Fruit fly (Drosophila melanogaster) whole organism, wandering third instar larva: Measurements from ENCODE around the gene CG32099.

ENCODE experiments used
- Abd-B ChIP-seq: fragments of >200 bp; optimal IDR thresholded peaks from 2 replicates; lab custom pipeline; 2017; ENCODE audit warnings: missing biosample characterization, missing genetic modification characterization
- fru ChIP-seq: fragments of 200-800 bp; sonication (Bioruptor generic); optimal IDR thresholded peaks from 3 replicates; lab custom pipeline; 2016; ENCODE audit warnings: missing biosample characterization, mild to moderate bottlenecking, missing genetic modification characterization
- h ChIP-seq: fragments of 200-800 bp; sonication (Bioruptor generic); optimal IDR thresholded peaks from 3 replicates; lab custom pipeline; 2016; ENCODE audit warnings: missing biosample characterization, mild to moderate bottlenecking, missing genetic modification characterization
- jim ChIP-seq: fragments of 175-275, 200-325 bp; sonication (Bioruptor generic); optimal IDR thresholded peaks from 2 replicates; lab custom pipeline; 2016; ENCODE audit warnings: missing biosample characterization, mild to moderate bottlenecking, missing genetic modification characterization

- no peak for TF ChIP-seq Abd-B (GFP tag; lab: Kevin White, UChicago)
- no peak for TF ChIP-seq h (GFP tag; lab: Kevin White, UChicago)
- no peak for TF ChIP-seq fru (GFP tag; lab: Kevin White, UChicago)
- TF ChIP-seq jim (GFP tag; lab: Kevin White, UChicago), result no peak
Measured at dm6 chr3L:12177301-12177700, 28.2 kb downstream of the CG32099 start, which contains the start of gene CAH2.
